Worm (Caenorhabditis elegans): ENCODE results near the gene srb-3.

srb-3 gene

DNA sequence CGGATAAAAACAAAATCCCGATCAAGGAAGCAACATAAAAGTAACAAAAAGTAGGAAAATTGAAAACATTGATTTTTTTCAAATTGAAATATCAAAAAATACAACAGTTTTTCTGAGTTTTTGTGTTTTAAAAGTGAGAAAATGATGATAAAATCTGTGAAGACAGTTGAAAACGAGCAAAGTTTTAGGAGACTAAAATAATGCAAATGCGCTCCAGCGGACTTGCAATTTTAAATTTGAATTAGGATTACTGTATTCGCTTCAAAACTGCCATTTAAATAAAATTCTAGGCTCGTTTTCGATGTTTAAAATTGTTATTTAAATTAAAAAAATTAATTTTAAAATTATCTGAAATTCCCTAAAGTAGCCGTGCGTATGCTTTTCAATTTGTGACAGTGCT, 21.3 kb upstream of the srb-3 start:
- TF ChIP-seq ztf-1 (GFP tag; conservative IDR thresholded peaks at IDR 0.05) (no peak), skn-1 (tag; optimal IDR thresholded peaks at IDR 0.05) (no peak), sma-9 (GFP tag; optimal IDR thresholded peaks at IDR 0.05) (no peak), sma-9 (tag; optimal IDR thresholded peaks at IDR 0.05) (no peak), sem-4 (tag; optimal IDR thresholded peaks at IDR 0.05) (no peak), F13H6.1 (tag; optimal IDR thresholded peaks at IDR 0.05) (no peak), egl-27 (tag; optimal IDR thresholded peaks at IDR 0.05) (no peak), nhr-11 (tag; optimal IDR thresholded peaks at IDR 0.05) (no peak), unc-55 (GFP tag; optimal IDR thresholded peaks at IDR 0.05) (no peak), crh-2 (tag; optimal IDR thresholded peaks at IDR 0.05) (no peak)

DNA sequence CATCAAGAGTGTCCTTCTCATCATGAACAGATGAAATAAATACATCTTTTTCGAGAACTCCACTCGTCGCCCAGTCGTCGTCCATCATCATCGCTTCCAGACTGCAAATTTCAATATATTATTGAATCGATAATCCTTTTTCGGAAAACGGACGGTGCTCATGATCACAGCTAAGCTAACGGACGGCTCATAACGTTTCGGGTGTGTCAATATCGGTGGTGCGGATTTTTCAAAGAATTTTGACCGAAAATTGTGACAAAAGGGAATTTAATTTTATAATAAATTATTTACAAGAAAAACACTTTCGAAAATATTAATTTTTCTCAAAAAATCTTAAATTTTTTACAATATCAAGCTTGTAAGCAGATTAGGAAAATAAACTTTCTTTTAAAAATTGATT, 20.8 kb upstream of the srb-3 start, which contains the start of gene crh-2:
TSS of gene crh-2 (minus strand) at position 101 of the 400 bp plus-strand sequence.
- TF ChIP-seq nhr-11 (tag; optimal IDR thresholded peaks at IDR 0.05), result no peak
- no peak for TF ChIP-seq zag-1 (tag; optimal IDR thresholded peaks at IDR 0.05)
- no peak for TF ChIP-seq mdl-1 (tag; optimal IDR thresholded peaks at IDR 0.05)
- no peak for TF ChIP-seq blmp-1 (tag; optimal IDR thresholded peaks at IDR 0.05; ENCODE audit: insufficient read depth)
- TF ChIP-seq ztf-4 (tag; optimal IDR thresholded peaks at IDR 0.05), result no peak
- TF ChIP-seq aly-2 (tag; optimal IDR thresholded peaks at IDR 0.05), result no peak
- TF ChIP-seq nhr-10 (tag; optimal IDR thresholded peaks at IDR 0.05), result no peak
- TF ChIP-seq nhr-12 (tag; optimal IDR thresholded peaks at IDR 0.05), result no peak
- no peak for TF ChIP-seq dmd-4 (tag; optimal IDR thresholded peaks at IDR 0.05)
- no peak for TF ChIP-seq nhr-237 (tag; optimal IDR thresholded peaks at IDR 0.05)
- TF ChIP-seq lin-13 (GFP tag; optimal IDR thresholded peaks at IDR 0.05), result no peak
- no peak for TF ChIP-seq mbf-1 (tag; optimal IDR thresholded peaks at IDR 0.05)
- no peak for TF ChIP-seq unc-39 (tag; optimal IDR thresholded peaks at IDR 0.05)
- no peak for TF ChIP-seq elt-3 (tag; optimal IDR thresholded peaks at IDR 0.05)
- TF ChIP-seq unc-55 (GFP tag; optimal IDR thresholded peaks at IDR 0.05), result no peak
- no peak for TF ChIP-seq Y55F3AM.14 (GFP tag; optimal IDR thresholded peaks at IDR 0.05)
- no peak for TF ChIP-seq nhr-6 (tag; optimal IDR thresholded peaks at IDR 0.05)
- no peak for TF ChIP-seq lsy-2 (tag; optimal IDR thresholded peaks at IDR 0.05)
- no peak for TF ChIP-seq ceh-82 (tag; optimal IDR thresholded peaks at IDR 0.05)

DNA sequence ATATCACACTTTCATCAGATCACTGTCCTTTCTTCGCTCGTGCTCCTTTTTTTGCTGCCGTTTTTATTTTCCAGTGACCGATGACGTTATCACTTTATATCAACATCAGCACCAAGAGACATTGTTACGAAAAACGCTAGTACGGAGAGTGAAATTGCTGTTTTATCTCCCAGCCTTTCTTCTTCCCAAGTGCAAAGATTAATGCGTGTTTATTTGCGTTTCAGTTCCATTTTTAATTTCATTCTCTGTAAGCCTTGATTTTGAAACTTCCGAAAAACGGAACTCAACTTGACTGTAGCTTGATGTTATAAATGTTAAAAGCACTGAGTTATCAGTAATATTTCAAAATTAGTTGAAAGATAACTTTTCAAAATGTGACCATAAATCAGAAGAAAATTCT, 20.2 kb upstream of the srb-3 start:
- TF ChIP-seq sma-9 (GFP tag; optimal IDR thresholded peaks at IDR 0.05) (peak; percentile 29), sma-9 (tag; optimal IDR thresholded peaks at IDR 0.05) (no peak), nhr-23 (tag; optimal IDR thresholded peaks at IDR 0.05) (no peak), fos-1 (tag; optimal IDR thresholded peaks at IDR 0.05) (peak; percentile 63)

DNA sequence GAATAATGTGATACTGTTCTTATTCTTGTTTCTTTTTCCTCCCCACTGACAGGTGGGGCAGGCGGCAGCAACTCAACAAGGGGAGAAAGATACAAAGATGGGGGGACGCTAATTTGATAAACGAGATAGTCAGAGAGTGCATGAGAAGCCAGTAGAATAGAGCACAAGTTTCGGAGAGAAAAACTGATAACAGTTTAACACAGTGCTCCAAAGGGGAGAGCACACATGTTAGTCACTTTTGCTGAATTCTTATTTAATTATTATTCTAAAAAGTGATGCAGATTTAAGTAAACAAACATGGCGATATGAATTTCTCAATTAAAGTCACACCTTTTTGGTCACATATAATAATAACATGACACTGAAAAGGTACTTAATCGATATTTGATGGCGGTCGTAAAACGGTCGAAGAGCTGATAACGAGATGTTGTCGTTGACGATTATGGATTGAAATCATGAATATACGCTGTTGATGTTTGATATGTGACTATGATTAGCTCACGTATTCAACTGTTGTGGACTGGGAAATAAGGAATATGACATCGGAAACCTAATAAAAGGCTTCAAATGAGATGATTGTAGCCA, 19.4 kb upstream of the srb-3 start:
- TF ChIP-seq sma-9 (GFP tag; optimal IDR thresholded peaks at IDR 0.05) (peak; percentile 14), sma-9 (tag; optimal IDR thresholded peaks at IDR 0.05) (no peak), F13H6.1 (tag; optimal IDR thresholded peaks at IDR 0.05) (peak; percentile 25), nhr-11 (tag; optimal IDR thresholded peaks at IDR 0.05) (no peak), unc-39 (tag; optimal IDR thresholded peaks at IDR 0.05) (no peak), mab-5 (tag; optimal IDR thresholded peaks at IDR 0.05) (no peak), nhr-21 (tag; optimal IDR thresholded peaks at IDR 0.05) (no peak), fos-1 (tag; optimal IDR thresholded peaks at IDR 0.05) (peak; percentile 59), lin-11 (tag; optimal IDR thresholded peaks at IDR 0.05) (no peak), ceh-16 (tag; optimal IDR thresholded peaks at IDR 0.05) (no peak), mdl-1 (tag; optimal IDR thresholded peaks at IDR 0.05) (no peak), blmp-1 (tag; optimal IDR thresholded peaks at IDR 0.05; ENCODE audit: insufficient read depth) (no peak), nhr-6 (tag; optimal IDR thresholded peaks at IDR 0.05) (no peak), egl-27 (tag; optimal IDR thresholded peaks at IDR 0.05) (peak; percentile 15), nhr-129 (tag; optimal IDR thresholded peaks at IDR 0.05) (no peak), nhr-77 (tag; optimal IDR thresholded peaks at IDR 0.05) (no peak), nhr-23 (tag; optimal IDR thresholded peaks at IDR 0.05) (no peak), alr-1 (tag; optimal IDR thresholded peaks at IDR 0.05) (no peak), elt-3 (tag; optimal IDR thresholded peaks at IDR 0.05) (no peak), mbf-1 (tag; optimal IDR thresholded peaks at IDR 0.05) (no peak), ztf-1 (GFP tag; conservative IDR thresholded peaks at IDR 0.05) (no peak), ceh-82 (tag; optimal IDR thresholded peaks at IDR 0.05) (no peak), lin-39 (tag; optimal IDR thresholded peaks at IDR 0.05) (no peak)

All from whole organism, L2 larva.